Fruit fly (Drosophila melanogaster): Measurements from ENCODE around the gene Pen.

Pen gene

DNA sequence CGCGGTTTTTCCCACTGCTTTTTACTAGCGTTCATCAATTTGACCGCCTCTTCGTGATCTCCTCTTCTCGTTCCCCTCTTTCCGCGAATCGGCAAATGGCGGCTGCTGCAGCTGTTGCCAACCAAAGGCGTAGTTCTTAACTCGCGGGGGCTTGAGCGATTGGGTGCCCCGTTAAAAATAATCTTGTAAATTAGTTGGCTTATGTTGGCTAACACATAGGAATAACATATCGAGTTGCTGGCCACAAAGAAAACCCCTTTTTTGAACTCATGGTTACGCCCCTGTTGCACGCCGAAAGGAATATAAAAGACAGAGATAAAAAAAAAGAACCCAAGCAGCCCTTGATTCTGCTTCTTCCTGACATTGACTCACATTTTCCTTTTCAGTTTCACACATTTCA is 536 bp downstream of the Pen start (continued):
- TF ChIP-seq Nf-YA (GFP tag; IDR thresholded peaks at IDR 0.05): peak; percentile 64; the same call in 1 of the 2 replicates
- TF ChIP-seq CG6854 (GFP tag; optimal IDR thresholded peaks at IDR 0.05): no peak
- TF ChIP-seq CG11456 (GFP tag; IDR thresholded peaks at IDR 0.05): peak; percentile 72
- TF ChIP-seq CG2129 (GFP tag; IDR thresholded peaks at IDR 0.05; ENCODE audit: partially characterized antibody): no peak
- TF ChIP-seq en (GFP tag; optimal IDR thresholded peaks at IDR 0.05): peak; percentile 68
- TF ChIP-seq CG7556 (GFP tag; optimal IDR thresholded peaks at IDR 0.05): peak; percentile 32
- peak; percentile 64; the same call in 1 of the 3 replicates for TF ChIP-seq CG7357 (GFP tag; IDR thresholded peaks at IDR 0.05)
- no peak for TF ChIP-seq scrt (GFP tag; optimal IDR thresholded peaks at IDR 0.05)
- peak; percentile 67 for TF ChIP-seq CG12236 (GFP tag; optimal IDR thresholded peaks at IDR 0.05)
- no peak for TF ChIP-seq Lpt (GFP tag; optimal IDR thresholded peaks at IDR 0.05)
- no peak for TF ChIP-seq Vsx1 (GFP tag; optimal IDR thresholded peaks at IDR 0.05)
- no peak for TF ChIP-seq Bgb (GFP tag; IDR thresholded peaks at IDR 0.05; ENCODE audit: partially characterized antibody)
- TF ChIP-seq CG10274 (GFP tag; optimal IDR thresholded peaks at IDR 0.05): no peak
- no peak for TF ChIP-seq mld (GFP tag; IDR thresholded peaks at IDR 0.05; ENCODE audit: partially characterized antibody)
- TF ChIP-seq dati (GFP tag; IDR thresholded peaks at IDR 0.05): peak; percentile 77
- no peak for TF ChIP-seq usp (GFP tag; optimal IDR thresholded peaks at IDR 0.05)
- peak; percentile 58; the same call in 2 of the 3 replicates for TF ChIP-seq CG2889 (GFP tag; IDR thresholded peaks at IDR 0.05)
- peak; percentile 80 for TF ChIP-seq CG1024 (GFP tag; IDR thresholded peaks at IDR 0.05)
- no peak for TF ChIP-seq inv (GFP tag; IDR thresholded peaks at IDR 0.05; ENCODE audit: partially characterized antibody)
- TF ChIP-seq tin (GFP tag; optimal IDR thresholded peaks at IDR 0.05): peak; percentile 71
- TF ChIP-seq Aef1 (GFP tag; IDR thresholded peaks at IDR 0.05): peak; percentile 75
- TF ChIP-seq CG11093 (GFP tag; IDR thresholded peaks at IDR 0.05): peak; percentile 80
- TF ChIP-seq B-H2 (GFP tag; optimal IDR thresholded peaks at IDR 0.05): no peak
- TF ChIP-seq CG2875 (GFP tag; optimal IDR thresholded peaks at IDR 0.05): peak; percentile 45
- TF ChIP-seq pnt (GFP tag; optimal IDR thresholded peaks at IDR 0.05): peak; percentile 84
- peak; percentile 51 for TF ChIP-seq Max (GFP tag; optimal IDR thresholded peaks at IDR 0.05)
- peak; percentile 10 for TF ChIP-seq CG1647 (GFP tag; optimal IDR thresholded peaks at IDR 0.05)
- no peak for TF ChIP-seq Mad (GFP tag; optimal IDR thresholded peaks at IDR 0.05)
- TF ChIP-seq CG33557 (GFP tag; optimal IDR thresholded peaks at IDR 0.05): peak; percentile 9
- peak; percentile 46; the same call in 1 of the 3 replicates for TF ChIP-seq CG6175 (GFP tag; IDR thresholded peaks at IDR 0.05)
- peak; percentile 29 for TF ChIP-seq disco-r (GFP tag; optimal IDR thresholded peaks at IDR 0.05)
- TF ChIP-seq az2 (GFP tag; optimal IDR thresholded peaks at IDR 0.05): peak; percentile 75
- no peak for TF ChIP-seq ab (GFP tag; optimal IDR thresholded peaks at IDR 0.05)
- TF ChIP-seq E2f1 (GFP tag; IDR thresholded peaks at IDR 0.05): peak; percentile 77
- peak; percentile 85 for TF ChIP-seq CG14441 (GFP tag; IDR thresholded peaks at IDR 0.05)
- TF ChIP-seq sqz (GFP tag; optimal IDR thresholded peaks at IDR 0.05): peak; percentile 59
- 0 out of 3 replicates have a peak, but pooled peaks have one; percentile 70 for TF ChIP-seq jigr1 (GFP tag; IDR thresholded peaks at IDR 0.05)
- TF ChIP-seq her (GFP tag; optimal IDR thresholded peaks at IDR 0.05): peak; percentile 16
- TF ChIP-seq CG13123 (GFP tag; optimal IDR thresholded peaks at IDR 0.05): peak; percentile 32
- no peak for TF ChIP-seq CG3281 (GFP tag; optimal IDR thresholded peaks at IDR 0.05)
- peak; percentile 94 for TF ChIP-seq ci (GFP tag; IDR thresholded peaks at IDR 0.05)
- TF ChIP-seq bcd (GFP tag; optimal IDR thresholded peaks at IDR 0.05): peak; percentile 63
- TF ChIP-seq NfI (GFP tag; optimal IDR thresholded peaks at IDR 0.05): peak; percentile 67
- TF ChIP-seq CG2712 (tag; optimal IDR thresholded peaks at IDR 0.05): peak; percentile 85
- peak; percentile 37; the same call in 1 of the 2 replicates for TF ChIP-seq CG31224 (GFP tag; IDR thresholded peaks at IDR 0.05)
- no peak for TF ChIP-seq CG10147 (GFP tag; optimal IDR thresholded peaks at IDR 0.05)
- TF ChIP-seq CG12942 (GFP tag; optimal IDR thresholded peaks at IDR 0.05): peak; percentile 62
- no peak for TF ChIP-seq tna (GFP tag; IDR thresholded peaks at IDR 0.05; ENCODE audit: partially characterized antibody)
- TF ChIP-seq ara (GFP tag; IDR thresholded peaks at IDR 0.05): peak; percentile 89
- TF ChIP-seq CG7928 (GFP tag; optimal IDR thresholded peaks at IDR 0.05): no peak
- peak; percentile 70 to 74 for TF ChIP-seq Pdp1 (GFP tag; optimal IDR thresholded peaks at IDR 0.05)
